Worm (Caenorhabditis elegans) whole organism, L4/young adult: Measurements from ENCODE around the gene clec-186.

ENCODE experiments used
- W03F9.2 ChIP-seq: fragments of 150-350 bp; optimal IDR thresholded peaks from 2 replicates; lab custom pipeline; 2014; ENCODE audit warnings: missing biosample characterization, missing genetic modification characterization
- dao-5 ChIP-seq: sonication (generic microtip); optimal IDR thresholded peaks from 2 replicates; lab custom pipeline; 2016; ENCODE audit warnings: missing genotype, missing genetic modification characterization, moderate library complexity, missing compliant biosample characterization
- him-1 ChIP-seq: sonication (generic microtip); optimal IDR thresholded peaks from 2 replicates; lab custom pipeline; 2016; ENCODE audit warnings: missing genotype, missing genetic modification reagents, missing genetic modification characterization, missing compliant biosample characterization

- TF ChIP-seq dao-5 (no peak), W03F9.2 (no peak), him-1 (tag; lab: Kevin White, UChicago) (no peak)
Measured at ce11 chrIV:12898823-12899222, 32.9 kb downstream of the clec-186 start.
